Fruit fly (Drosophila melanogaster): Measurements from ENCODE around the gene Gmppb.

DNA sequence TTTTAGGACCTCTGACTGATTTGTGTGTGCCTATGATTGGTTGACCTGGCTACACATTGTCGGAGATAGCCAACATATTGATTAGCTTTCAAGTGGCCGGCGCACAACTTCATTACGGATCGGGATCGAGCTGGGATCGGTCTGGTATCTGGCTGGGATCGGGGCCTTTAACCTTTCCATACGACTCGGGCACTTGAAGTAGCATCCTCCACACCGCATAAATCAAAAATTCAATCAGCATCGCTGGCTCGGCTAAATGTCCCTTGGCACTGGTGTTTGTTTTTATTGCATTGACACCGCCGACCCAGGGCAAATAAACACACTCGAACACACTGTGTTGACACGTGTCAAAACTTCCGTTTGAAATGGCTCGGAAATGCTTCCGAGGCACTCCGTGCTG lies 44.5 kb downstream of the Gmppb start:
- TF ChIP-seq Hr83 (GFP tag; optimal IDR thresholded peaks at IDR 0.05; ENCODE audit: poor library complexity, severe bottlenecking): no peak
- TF ChIP-seq lola (GFP tag; optimal IDR thresholded peaks at IDR 0.05): no peak
- TF ChIP-seq Dfd (GFP tag; optimal IDR thresholded peaks at IDR 0.05): no peak
- no peak for TF ChIP-seq HLH106 (tag; optimal IDR thresholded peaks at IDR 0.05)
